Fruit fly (Drosophila melanogaster): ENCODE measurements around the gene CG10859.
A peak's percentile ranks its signal among the peaks of the same experiment; 100 is the strongest.

The CG10859 gene

dm6 chr2L:13382351-13383029, 16.0 kb downstream of the CG10859 start, which contains the start of gene loqs (continued):
- TF ChIP-seq Xrp1 (GFP tag; IDR thresholded peaks at IDR 0.05): no peak
- no peak for TF ChIP-seq CG14441 (GFP tag; IDR thresholded peaks at IDR 0.05)
- TF ChIP-seq Hr3 (GFP tag; optimal IDR thresholded peaks at IDR 0.05): peak; percentile 6
- no peak for TF ChIP-seq Atf6 (GFP tag; IDR thresholded peaks at IDR 0.05)
- TF ChIP-seq jumu (GFP tag; optimal IDR thresholded peaks at IDR 0.05): no peak
- TF ChIP-seq gem (tag; optimal IDR thresholded peaks at IDR 0.05): peak; percentile 50
- TF ChIP-seq Stat92E (GFP tag; optimal IDR thresholded peaks at IDR 0.05): no peak
- peak; percentile 50 for TF ChIP-seq stwl (tag; optimal IDR thresholded peaks at IDR 0.05)
- TF ChIP-seq maf-S (GFP tag; optimal IDR thresholded peaks at IDR 0.05): no peak
- no peak for TF ChIP-seq CG1529 (GFP tag; optimal IDR thresholded peaks at IDR 0.05)
- peak; percentile 39 for TF ChIP-seq CG10267 (tag; optimal IDR thresholded peaks at IDR 0.05)
- no peak for TF ChIP-seq CG16863 (GFP tag; optimal IDR thresholded peaks at IDR 0.05)
- TF ChIP-seq Gug (GFP tag; IDR thresholded peaks at IDR 0.05): no peak
- peak; percentile 4 for TF ChIP-seq Sry-δ (GFP tag; optimal IDR thresholded peaks at IDR 0.05)
- TF ChIP-seq Bteb2 (GFP tag; optimal IDR thresholded peaks at IDR 0.05): no peak
- TF ChIP-seq wek (GFP tag; optimal IDR thresholded peaks at IDR 0.05): no peak
- peak; percentile 7 for TF ChIP-seq CG18262 (tag; optimal IDR thresholded peaks at IDR 0.05)
- no peak for TF ChIP-seq CG4360 (GFP tag; IDR thresholded peaks at IDR 0.05)
- TF ChIP-seq pzg (GFP tag; optimal IDR thresholded peaks at IDR 0.05): peak; percentile 25
- TF ChIP-seq CG4820 (GFP tag; optimal IDR thresholded peaks at IDR 0.05): peak; percentile 22
- peak; percentile 55 for TF ChIP-seq CG9932 (GFP tag; IDR thresholded peaks at IDR 0.05)
- TF ChIP-seq Ada2b (GFP tag; IDR thresholded peaks at IDR 0.05): peak; percentile 10; the same call in 1 of the 2 replicates
- peak; percentile 55 for TF ChIP-seq CG30020 (tag; optimal IDR thresholded peaks at IDR 0.05)
- TF ChIP-seq Oli (tag; optimal IDR thresholded peaks at IDR 0.05): no peak
- peak; percentile 34 for TF ChIP-seq CG2712 (tag; optimal IDR thresholded peaks at IDR 0.05)
- no peak for TF ChIP-seq Hr78 (GFP tag; optimal IDR thresholded peaks at IDR 0.05)
- TF ChIP-seq dmrt99B (tag; optimal IDR thresholded peaks at IDR 0.05): no peak
- peak; percentile 25 for TF ChIP-seq Med (GFP tag)
- TF ChIP-seq MESR4 (GFP tag; optimal IDR thresholded peaks at IDR 0.05): peak; percentile 55
- TF ChIP-seq unc-4 (GFP tag; IDR thresholded peaks at IDR 0.05; ENCODE audit: partially characterized antibody): peak; percentile 50; the same call in 1 of the 2 replicates
- TF ChIP-seq seq (GFP tag; IDR thresholded peaks at IDR 0.05): no peak
- no peak for TF ChIP-seq slou (GFP tag; optimal IDR thresholded peaks at IDR 0.05)
- TF ChIP-seq Dll (GFP tag; IDR thresholded peaks at IDR 0.05; ENCODE audit: partially characterized antibody): peak; percentile 73
- peak; percentile 24 for TF ChIP-seq lilli (GFP tag; optimal IDR thresholded peaks at IDR 0.05)
- TF ChIP-seq Usf (GFP tag; optimal IDR thresholded peaks at IDR 0.05): no peak
- TF ChIP-seq Elba2 (GFP tag; optimal IDR thresholded peaks at IDR 0.05): no peak
- TF ChIP-seq CG18476 (GFP tag; optimal IDR thresholded peaks at IDR 0.05): no peak
- TF ChIP-seq TFAM (GFP tag; optimal IDR thresholded peaks at IDR 0.05): no peak
- peak; percentile 31 for TF ChIP-seq CG8924 (tag; optimal IDR thresholded peaks at IDR 0.05)
- TF ChIP-seq CG17802 (tag; optimal IDR thresholded peaks at IDR 0.05): no peak
- no peak for TF ChIP-seq CG10321 (GFP tag; IDR thresholded peaks at IDR 0.05)
- TF ChIP-seq phol (tag; optimal IDR thresholded peaks at IDR 0.05): peak; percentile 48
- no peak for TF ChIP-seq HLH54F (GFP tag; optimal IDR thresholded peaks at IDR 0.05)
- peak; percentile 36 for TF ChIP-seq sug (tag; optimal IDR thresholded peaks at IDR 0.05)
- TF ChIP-seq crc (GFP tag; optimal IDR thresholded peaks at IDR 0.05): no peak
- TF ChIP-seq ham (GFP tag; IDR thresholded peaks at IDR 0.05): no peak
- TF ChIP-seq CG7786 (GFP tag; optimal IDR thresholded peaks at IDR 0.05): no peak
- peak; percentile 18 for TF ChIP-seq CG15514 (GFP tag; optimal IDR thresholded peaks at IDR 0.05)
- TF ChIP-seq Mes4 (GFP tag; optimal IDR thresholded peaks at IDR 0.05): no peak
- peak; percentile 83 for TF ChIP-seq E2f2 (GFP tag; IDR thresholded peaks at IDR 0.05)

Data from whole organism, embryonic.